Worm (Caenorhabditis elegans): ENCODE results near the gene Y105C5B.11.

Y105C5B.11 gene

DNA sequence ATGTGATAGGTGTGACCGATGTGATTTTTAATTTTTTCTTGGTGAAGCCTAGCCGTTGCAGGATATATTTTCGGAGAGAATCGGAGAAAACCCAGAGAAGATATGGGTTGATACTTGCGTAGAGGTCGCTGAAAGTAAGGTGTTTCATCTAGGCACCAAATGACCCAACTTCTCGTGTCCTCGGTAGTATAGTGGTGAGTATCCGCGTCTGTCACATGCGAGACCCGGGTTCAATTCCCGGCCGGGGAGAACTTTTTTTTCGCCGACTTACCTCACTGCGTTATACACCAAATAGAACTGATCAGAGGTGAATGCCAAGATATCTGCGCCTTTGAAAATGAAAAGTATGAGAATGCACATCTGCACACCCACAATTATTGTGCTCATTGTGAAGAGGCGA, 9.5 kb downstream of the Y105C5B.11 start (continued):
- no peak for TF ChIP-seq F39B2.1 (GFP tag; IDR thresholded peaks at IDR 0.05)
- TF ChIP-seq atf-7 (tag; optimal IDR thresholded peaks at IDR 0.05), result no peak
- no peak for TF ChIP-seq ceh-91 (GFP tag; IDR thresholded peaks at IDR 0.05)
- no peak for TF ChIP-seq F33H1.4 (GFP tag; IDR thresholded peaks at IDR 0.05)
- peak; percentile 74 for TF ChIP-seq chd-7 (tag; optimal IDR thresholded peaks at IDR 0.05)
- TF ChIP-seq attf-5 (GFP tag; optimal IDR thresholded peaks at IDR 0.05), result peak; percentile 51
- no peak for TF ChIP-seq lsl-1 (GFP tag; optimal IDR thresholded peaks at IDR 0.05)
- no peak for TF ChIP-seq tbx-9 (tag; optimal IDR thresholded peaks at IDR 0.05; ENCODE audit: borderline replicate concordance)
- TF ChIP-seq sptf-2 (GFP tag; optimal IDR thresholded peaks at IDR 0.05), result no peak
- peak; percentile 85 for TF ChIP-seq B0261.1 (tag; optimal IDR thresholded peaks at IDR 0.05)
- TF ChIP-seq F52B5.7 (tag; optimal IDR thresholded peaks at IDR 0.05), result peak; percentile 65
- TF ChIP-seq nfyb-1 (GFP tag; IDR thresholded peaks at IDR 0.05), result peak; percentile 63; the same call in 1 of the 2 replicates
- peak; percentile 77; the same call in 1 of the 2 replicates for TF ChIP-seq ztf-28 (GFP tag; IDR thresholded peaks at IDR 0.05)
- no peak for TF ChIP-seq unc-62 (GFP tag; optimal IDR thresholded peaks at IDR 0.05)
- TF ChIP-seq T26A5.8 (tag; optimal IDR thresholded peaks at IDR 0.05), result no peak
- 0 out of 2 replicates have a peak, but pooled peaks have one; percentile 44 for TF ChIP-seq egl-18 (GFP tag; IDR thresholded peaks at IDR 0.05)
- TF ChIP-seq F22D6.2 (tag; optimal IDR thresholded peaks at IDR 0.05), result no peak
- 0 out of 2 replicates have a peak, but pooled peaks have one; percentile 60 for TF ChIP-seq ztf-25 (GFP tag; IDR thresholded peaks at IDR 0.05)
- peak; percentile 43 for TF ChIP-seq madf-6 (GFP tag; IDR thresholded peaks at IDR 0.05)
- peak; percentile 53 for TF ChIP-seq somi-1 (GFP tag; optimal IDR thresholded peaks at IDR 0.05)
- peak; percentile 64 for TF ChIP-seq pbrm-1 (GFP tag; IDR thresholded peaks at IDR 0.05)
- no peak for TF ChIP-seq B0019.2 (GFP tag; conservative IDR thresholded peaks at IDR 0.05)
- TF ChIP-seq ztf-6 (GFP tag; IDR thresholded peaks at IDR 0.05), result no peak
- TF ChIP-seq Y56A3A.18 (GFP tag; IDR thresholded peaks at IDR 0.05), result no peak
- TF ChIP-seq let-607 (tag; optimal IDR thresholded peaks at IDR 0.05), result peak; percentile 18 to 27
- peak; percentile 76 for TF ChIP-seq let-526 (GFP tag; IDR thresholded peaks at IDR 0.05)
- peak; percentile 58; the same call in 1 of the 2 replicates for TF ChIP-seq madf-3 (GFP tag; IDR thresholded peaks at IDR 0.05)
- no peak for TF ChIP-seq rcor-1 (GFP tag; IDR thresholded peaks at IDR 0.05)
- no peak for TF ChIP-seq nfya-1 (tag; optimal IDR thresholded peaks at IDR 0.05; ENCODE audit: borderline replicate concordance, insufficient read depth)
- peak; percentile 24 for TF ChIP-seq lin-40 (tag; optimal IDR thresholded peaks at IDR 0.05)
- no peak for TF ChIP-seq attf-3 (GFP tag; conservative IDR thresholded peaks at IDR 0.05)
- no peak for TF ChIP-seq hlh-26 (GFP tag; conservative IDR thresholded peaks at IDR 0.05)
- peak; percentile 82 for TF ChIP-seq ztf-18 (tag; optimal IDR thresholded peaks at IDR 0.05)
- TF ChIP-seq repo-1 (tag; optimal IDR thresholded peaks at IDR 0.05), result no peak
- TF ChIP-seq ets-4 (GFP tag; optimal IDR thresholded peaks at IDR 0.05), result no peak
- peak; percentile 68 for TF ChIP-seq snpc-1.3 (tag; optimal IDR thresholded peaks at IDR 0.05; ENCODE audit: insufficient read depth)
- no peak for TF ChIP-seq nhr-120 (GFP tag; IDR thresholded peaks at IDR 0.05)
- no peak for TF ChIP-seq fkh-3 (tag; optimal IDR thresholded peaks at IDR 0.05)
- TF ChIP-seq Y53G8AR.9 (GFP tag; conservative IDR thresholded peaks at IDR 0.05), result no peak; the same call in 1 of the 2 replicates
- TF ChIP-seq ztf-22 (GFP tag; optimal IDR thresholded peaks at IDR 0.05), result no peak
- TF ChIP-seq mel-28 (tag; optimal IDR thresholded peaks at IDR 0.05; ENCODE audit: borderline replicate concordance), result no peak
- TF ChIP-seq dpl-1 (GFP tag; optimal IDR thresholded peaks at IDR 0.05), result no peak

Data from whole organism, young adult.